Fruit fly (Drosophila melanogaster) Kc167 (cell line): Measurements from ENCODE around the gene Cht11.

ENCODE experiments used
- Myc ChIP-seq: fragments of >200 bp; optimal IDR thresholded peaks from 2 replicates; lab custom pipeline; 2017; ENCODE audit warnings: missing external identifiers
- h ChIP-seq: fragments of >200 bp; optimal IDR thresholded peaks from 3 replicates; lab custom pipeline; 2018; ENCODE audit warnings: missing external identifiers
- insv ChIP-seq: fragments of >200 bp; optimal IDR thresholded peaks from 3 replicates; lab custom pipeline; 2018; ENCODE audit warnings: missing external identifiers
- psq ChIP-seq: fragments of >200 bp; optimal IDR thresholded peaks from 2 replicates; lab custom pipeline; 2017; ENCODE audit warnings: missing external identifiers
- ttk ChIP-seq: sonication (Bioruptor generic); optimal IDR thresholded peaks from 2 replicates; lab custom pipeline; 2017; ENCODE audit warnings: missing external identifiers

DNA sequence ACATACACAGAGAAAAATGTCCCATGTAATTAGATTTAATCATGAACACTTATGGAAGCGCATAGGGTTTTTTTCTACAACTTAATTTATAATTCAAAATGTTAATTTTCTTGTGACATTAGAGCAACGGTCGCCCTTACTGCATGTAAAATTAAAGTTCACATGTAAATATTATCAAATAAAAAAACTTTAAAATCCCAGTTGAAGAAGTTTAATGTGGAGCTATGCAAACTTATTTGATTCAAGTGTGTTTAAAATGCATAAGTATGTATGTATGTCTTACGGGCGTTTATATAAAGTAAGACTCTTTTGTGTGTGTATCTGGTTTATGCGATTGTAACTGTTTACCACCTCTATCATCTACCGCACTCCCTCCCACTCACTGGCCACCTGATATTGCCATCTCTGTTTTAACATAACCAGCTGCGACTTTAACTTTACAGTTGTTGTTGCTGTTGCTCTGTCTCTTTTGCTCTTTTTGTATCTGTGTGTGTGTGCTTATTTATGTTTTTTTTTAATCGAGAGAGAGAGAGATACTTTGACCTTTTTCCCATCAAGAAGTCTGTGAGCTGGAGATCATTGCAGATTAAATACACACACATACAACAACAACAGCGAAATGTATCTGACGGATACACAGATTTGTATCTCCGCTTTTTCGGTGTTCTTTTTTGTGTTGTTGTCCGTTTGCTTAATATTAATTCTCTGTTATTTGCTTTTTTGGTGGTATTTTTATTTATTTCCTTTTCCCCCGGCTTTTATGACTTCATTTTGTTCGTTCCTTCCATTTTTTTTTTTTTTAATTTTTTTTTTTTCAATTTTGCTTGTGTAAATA, 6.3 kb upstream of the Cht11 start:
- TF ChIP-seq h: no peak
- TF ChIP-seq Myc: no peak
- TF ChIP-seq insv (lab: Kevin White, UChicago): no peak
- no peak for TF ChIP-seq psq (lab: Kevin White, UChicago)
- TF ChIP-seq ttk (lab: Kevin White, UChicago): no peak
